Worm (Caenorhabditis elegans) whole organism, young adult: ENCODE data around the gene str-44.

Source experiments
- F10E7.11 ChIP-seq: sonication (generic microtip); optimal IDR thresholded peaks from 2 replicates; lab custom pipeline; 2017; ENCODE audit warnings: mild to moderate bottlenecking, missing genetic modification characterization, moderate library complexity, missing compliant biosample characterization
- ceh-58 ChIP-seq: fragments of 200-800 bp; sonication (Bioruptor generic); IDR thresholded peaks from 2 replicates; pipeline ENCODE4 v1.3.6; 2022; ENCODE audit warnings: missing genetic modification characterization, missing compliant biosample characterization
- ceh-91 ChIP-seq: fragments of 200-800 bp; sonication (Bioruptor generic); IDR thresholded peaks from 2 replicates; pipeline ENCODE4 v1.3.6; 2022; ENCODE audit warnings: missing genetic modification reagents, missing genetic modification characterization, missing compliant biosample characterization
- hlh-12 ChIP-seq: sonication (generic microtip); optimal IDR thresholded peaks from 2 replicates; lab custom pipeline; 2016; ENCODE audit warnings: missing genetic modification characterization, missing compliant biosample characterization
- lin-26 ChIP-seq: fragments of 200-800 bp; sonication (Bioruptor generic); IDR thresholded peaks from 2 replicates; pipeline ENCODE4 v1.3.6; 2022; ENCODE audit warnings: missing genetic modification reagents, missing genetic modification characterization, missing compliant biosample characterization
- nfya-1 ChIP-seq: sonication (generic microtip); optimal IDR thresholded peaks from 2 replicates; lab custom pipeline; 2017; ENCODE audit warnings: antibody characterized with exemption, missing compliant biosample characterization, missing genetic modification characterization, borderline replicate concordance; ENCODE audit not compliant: insufficient read depth
- nhr-120 ChIP-seq: fragments of 200-800 bp; sonication (Bioruptor generic); IDR thresholded peaks from 2 replicates; pipeline ENCODE4 v1.3.6; 2022; ENCODE audit warnings: missing genetic modification characterization, missing compliant biosample characterization
- repo-1 ChIP-seq: sonication (generic microtip); optimal IDR thresholded peaks from 2 replicates; lab custom pipeline; 2017; ENCODE audit warnings: mild to moderate bottlenecking, missing genetic modification characterization, missing compliant biosample characterization
- snpc-4 ChIP-seq, 5 experiments: fragments of 150-350 bp in 1 of 5; sonication (generic microtip) in 4 of 5; optimal IDR thresholded peaks; 2 replicates each; lab custom pipeline; 2014 to 2018; ENCODE audit warnings: missing genetic modification characterization in 5 of 5, missing biosample characterization in 3 of 5, antibody characterized with exemption in 2 of 5, mild to moderate bottlenecking in 2 of 5, missing compliant biosample characterization in 2 of 5, missing genotype in 2 of 5, moderate library complexity in 2 of 5, missing genetic modification reagents in 1 of 5
- tlf-1 ChIP-seq: fragments of 200-800 bp; sonication (Bioruptor generic); optimal IDR thresholded peaks from 2 replicates; lab custom pipeline; 2018; ENCODE audit warnings: mild to moderate bottlenecking, missing genetic modification characterization, missing compliant biosample characterization
- unc-130 ChIP-seq: sonication (generic microtip); optimal IDR thresholded peaks from 2 replicates; lab custom pipeline; 2016; ENCODE audit warnings: missing genetic modification reagents, missing genetic modification characterization, missing compliant biosample characterization
- unc-62 ChIP-seq: fragments of 150-350 bp; optimal IDR thresholded peaks from 2 replicates; lab custom pipeline; 2014; ENCODE audit warnings: missing biosample characterization, missing genetic modification reagents, missing genetic modification characterization

DNA sequence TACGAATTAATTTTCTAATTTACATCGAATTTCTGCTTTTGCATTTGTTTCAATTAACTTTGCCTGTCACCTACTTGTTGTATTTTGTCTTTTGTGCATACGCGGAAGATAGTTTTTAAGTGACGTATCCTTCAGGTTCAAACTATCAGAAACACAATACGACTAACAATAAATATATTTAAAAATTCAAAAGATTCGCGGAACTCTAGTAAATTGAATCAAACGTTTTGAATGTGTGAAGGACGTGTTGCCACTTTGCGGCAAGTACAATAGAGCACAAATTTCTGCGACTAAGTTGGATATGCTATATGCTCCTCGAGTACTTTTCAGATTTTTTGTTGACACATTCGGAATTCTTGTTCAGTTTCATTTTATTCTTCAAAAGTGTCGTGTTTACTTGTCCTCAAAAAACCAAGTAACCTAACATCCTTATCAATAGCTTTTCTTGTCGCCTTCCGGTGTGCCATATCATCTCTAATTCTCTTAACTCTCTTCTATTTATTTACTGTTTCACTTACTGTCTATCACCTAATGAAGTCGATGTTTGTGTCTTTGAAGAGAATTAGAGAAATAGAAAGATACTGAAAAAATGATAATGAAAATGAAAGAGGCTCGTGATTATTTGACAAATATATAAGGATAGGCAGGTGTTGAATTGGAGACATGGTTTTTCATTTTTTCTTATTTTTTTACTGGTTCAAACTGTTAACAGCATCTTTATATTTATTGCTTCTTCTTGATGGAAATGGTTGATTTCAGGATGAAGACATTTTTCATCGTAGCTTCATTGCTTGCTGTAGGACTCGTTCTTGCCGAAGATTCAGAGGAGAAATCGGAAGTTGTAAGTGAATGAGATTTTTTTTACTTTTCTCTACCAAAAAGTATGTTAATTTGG lies 11.8 kb downstream of the str-44 start, which contains the start of gene srlf-7:
- TF ChIP-seq nfya-1 (tag; lab: Kevin White, UChicago) (no peak), ceh-58 (GFP tag; lab: Robert Waterston, UW) (no peak), snpc-4 (GFP tag; optimal IDR thresholded peaks at IDR 0.05; lab: Kevin White, UChicago) (no peak), snpc-4 (tag; optimal IDR thresholded peaks at IDR 0.05; lab: Kevin White, UChicago) (peak in 2 of 4 experiments; percentile 4 to 8), F10E7.11 (tag; lab: Kevin White, UChicago) (no peak), unc-130 (no peak), ceh-91 (GFP tag; lab: Robert Waterston, UW) (no peak), lin-26 (GFP tag; lab: Robert Waterston, UW) (no peak), repo-1 (tag; lab: Kevin White, UChicago) (no peak), unc-62 (GFP tag; lab: Kevin White, UChicago) (peak; percentile 81), tlf-1 (GFP tag; lab: Kevin White, UChicago) (no peak), nhr-120 (GFP tag; lab: Robert Waterston, UW) (no peak), hlh-12 (no peak)
